Fruit fly (Drosophila melanogaster): Measurements from ENCODE around the gene Miro.

Gene Miro

DNA sequence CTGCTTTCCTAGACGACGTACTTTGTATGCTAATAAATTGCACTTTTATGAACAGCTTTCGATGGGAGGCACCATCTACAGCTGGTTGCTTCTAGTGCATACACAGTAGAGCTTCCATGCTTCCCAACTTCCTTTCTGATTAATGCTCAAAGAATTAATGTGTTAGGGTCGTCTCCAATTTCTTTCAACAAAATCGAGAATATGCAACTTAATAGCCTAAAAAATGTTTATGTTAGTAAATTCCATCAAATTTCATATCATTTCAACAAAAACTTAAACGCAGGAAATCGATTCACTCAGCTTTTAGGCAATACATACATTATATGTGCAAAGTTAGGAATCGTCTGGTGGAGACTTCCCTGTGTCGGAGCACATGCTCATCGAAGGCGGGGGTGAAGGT, 14.5 kb downstream of the Miro start:
- TF ChIP-seq Ptx1 (GFP tag; IDR thresholded peaks at IDR 0.05): no peak
- TF ChIP-seq nom (GFP tag; optimal IDR thresholded peaks at IDR 0.05): peak; percentile 16
- TF ChIP-seq klu (GFP tag; IDR thresholded peaks at IDR 0.05): no peak
- TF ChIP-seq NFAT (GFP tag; IDR thresholded peaks at IDR 0.05): no peak
- no peak for TF ChIP-seq vfl (GFP tag; optimal IDR thresholded peaks at IDR 0.05)
- TF ChIP-seq Dip3 (GFP tag; optimal IDR thresholded peaks at IDR 0.05): no peak
- TF ChIP-seq CG17802 (tag; optimal IDR thresholded peaks at IDR 0.05): no peak

DNA sequence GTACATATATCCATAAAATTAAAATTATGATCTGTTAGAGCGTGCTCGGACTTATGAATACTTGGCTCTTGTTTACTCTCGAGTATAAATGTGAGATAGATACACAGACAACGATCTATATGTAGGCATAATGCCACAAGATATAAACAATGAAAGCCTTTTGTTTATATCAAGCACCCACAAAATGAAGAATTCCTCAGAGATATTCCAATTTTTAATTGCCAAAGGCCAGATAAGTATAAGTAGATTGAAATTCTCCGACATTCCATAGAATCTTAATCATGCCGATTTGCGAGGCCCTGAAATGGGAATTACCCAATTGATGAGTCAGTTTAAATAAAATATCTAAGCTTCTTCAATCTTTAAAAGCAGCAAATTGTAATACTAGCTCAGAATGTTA, 16.8 kb downstream of the Miro start:
- TF ChIP-seq Med (GFP tag) (peak; percentile 39), abd-A (tag; optimal IDR thresholded peaks at IDR 0.05) (peak; percentile 3), sd (tag; optimal IDR thresholded peaks at IDR 0.05) (peak; percentile 94), CG2199 (GFP tag; IDR thresholded peaks at IDR 0.05) (no peak)

DNA sequence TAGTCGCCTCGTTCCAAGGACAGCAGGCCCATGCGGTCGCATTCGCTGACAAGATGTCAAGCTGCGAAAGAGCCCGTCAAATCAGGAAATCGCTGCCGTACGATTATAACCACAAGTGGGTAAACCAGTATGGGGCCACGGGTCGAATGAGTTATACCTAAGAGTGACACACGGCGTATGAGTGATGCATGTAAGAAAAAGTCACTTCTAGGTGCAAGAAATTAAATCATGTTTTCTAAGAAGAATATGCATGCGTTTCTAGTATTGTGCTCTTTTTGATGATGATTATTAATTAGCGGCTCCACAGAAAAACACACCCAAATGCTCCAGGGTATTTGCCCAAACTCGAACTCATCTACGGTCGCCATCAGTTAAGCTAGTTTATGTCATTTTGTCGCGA, 21.0 kb downstream of the Miro start:
- TF ChIP-seq Usf (GFP tag; optimal IDR thresholded peaks at IDR 0.05): no peak
- TF ChIP-seq row (GFP tag; IDR thresholded peaks at IDR 0.05): peak; percentile 26; the same call in 1 of the 3 replicates
- no peak for TF ChIP-seq CG8924 (tag; optimal IDR thresholded peaks at IDR 0.05)
- peak; percentile 10 for TF ChIP-seq Oli (tag; optimal IDR thresholded peaks at IDR 0.05)
- TF ChIP-seq CG11504 (tag; optimal IDR thresholded peaks at IDR 0.05): no peak
- TF ChIP-seq Gsc (GFP tag; IDR thresholded peaks at IDR 0.05): no peak
- TF ChIP-seq sisA (GFP tag; IDR thresholded peaks at IDR 0.05): no peak
- TF ChIP-seq CG3163 (GFP tag; optimal IDR thresholded peaks at IDR 0.05): no peak
- no peak for TF ChIP-seq B-H2 (GFP tag; optimal IDR thresholded peaks at IDR 0.05)
- TF ChIP-seq NC2α (GFP tag; optimal IDR thresholded peaks at IDR 0.05): no peak
- 0 out of 2 replicates have a peak, but pooled peaks have one; percentile 15 for TF ChIP-seq vvl (GFP tag; IDR thresholded peaks at IDR 0.05)
- TF ChIP-seq schlank (tag; optimal IDR thresholded peaks at IDR 0.05): no peak
- no peak for TF ChIP-seq rib (GFP tag; IDR thresholded peaks at IDR 0.05)
- peak; percentile 9 for TF ChIP-seq Sox102F (GFP tag; optimal IDR thresholded peaks at IDR 0.05)
- TF ChIP-seq otp (GFP tag; IDR thresholded peaks at IDR 0.05): 0 out of 3 replicates have a peak, but pooled peaks have one; percentile 36
- 0 out of 3 replicates have a peak, but pooled peaks have one; percentile 25 for TF ChIP-seq CG11695 (GFP tag; IDR thresholded peaks at IDR 0.05)
- TF ChIP-seq shn (GFP tag; optimal IDR thresholded peaks at IDR 0.05): no peak
- TF ChIP-seq CG4360 (GFP tag; IDR thresholded peaks at IDR 0.05): no peak
- TF ChIP-seq pan (optimal IDR thresholded peaks at IDR 0.05): no peak
- peak in 1 of 2 experiments; percentile 37 for TF ChIP-seq pan (GFP tag; optimal IDR thresholded peaks at IDR 0.05 in 1 of 2, IDR thresholded peaks at IDR 0.05 in 1 of 2)
- TF ChIP-seq CG7372 (GFP tag; IDR thresholded peaks at IDR 0.05): peak; percentile 52; the same call in 1 of the 2 replicates
- no peak for TF ChIP-seq lilli (GFP tag; optimal IDR thresholded peaks at IDR 0.05)
- no peak for TF ChIP-seq CG14014 (GFP tag; IDR thresholded peaks at IDR 0.05)
- 0 out of 2 replicates have a peak, but pooled peaks have one; percentile 43 for TF ChIP-seq Drgx (GFP tag; IDR thresholded peaks at IDR 0.05)
- TF ChIP-seq ranshi (GFP tag; IDR thresholded peaks at IDR 0.05): no peak
- TF ChIP-seq Hr51 (GFP tag; optimal IDR thresholded peaks at IDR 0.05): peak in 1 of 2 experiments; percentile 10
- peak; percentile 34 for TF ChIP-seq D19B (GFP tag; optimal IDR thresholded peaks at IDR 0.05)
- TF ChIP-seq CG2678 (tag; optimal IDR thresholded peaks at IDR 0.05): no peak
- TF ChIP-seq CG6765 (GFP tag; optimal IDR thresholded peaks at IDR 0.05): no peak
- TF ChIP-seq stc (GFP tag; IDR thresholded peaks at IDR 0.05): peak; percentile 8; the same call in 1 of the 2 replicates
- no peak for TF ChIP-seq sug (tag; optimal IDR thresholded peaks at IDR 0.05)
- TF ChIP-seq Med (GFP tag): peak; percentile 54

All from whole organism, embryonic.